Worm (Caenorhabditis elegans) whole organism, L1 larva: ENCODE data around the gene nhr-214.

ENCODE experiments used
- Y116A8C.19 ChIP-seq: sonication (generic microtip); optimal IDR thresholded peaks from 2 replicates; lab custom pipeline; 2016; ENCODE audit warnings: missing compliant biosample characterization, missing genetic modification characterization, borderline replicate concordance
- aha-1 ChIP-seq: fragments of 150-350 bp; optimal IDR thresholded peaks from 2 replicates; lab custom pipeline; 2014; ENCODE audit warnings: missing biosample characterization, missing genetic modification characterization
- ama-1 ChIP-seq: fragments of 150-350 bp; optimal IDR thresholded peaks from 2 replicates; lab custom pipeline; 2014
- ceh-63 ChIP-seq: fragments of 200-800 bp; sonication (Bioruptor generic); optimal IDR thresholded peaks from 2 replicates; lab custom pipeline; 2018; ENCODE audit warnings: mild to moderate bottlenecking, missing genetic modification characterization, missing compliant biosample characterization
- ceh-82 ChIP-seq, 3 experiments: fragments of 150-350 bp in 1 of 3; sonication (generic microtip) in 2 of 3; optimal IDR thresholded peaks; 2 replicates each; lab custom pipeline; 2014 to 2017; ENCODE audit warnings: missing biosample characterization in 3 of 3, missing genetic modification characterization in 3 of 3
- efl-1 ChIP-seq, 4 experiments: fragments of 150-350 bp; optimal IDR thresholded peaks in 3 of 4; peaks in 1 of 4; 1 replicate in 1 of 4; 2 replicates in 3 of 4; lab custom pipeline; 2014; ENCODE audit warnings: missing biosample characterization in 2 of 4, missing genetic modification characterization in 2 of 4, missing genetic modification reagents in 2 of 4
- egl-13 ChIP-seq: sonication (generic microtip); optimal IDR thresholded peaks from 2 replicates; lab custom pipeline; 2016; ENCODE audit warnings: missing genotype, missing genetic modification reagents, missing genetic modification characterization, missing compliant biosample characterization
- elt-2 ChIP-seq: sonication (generic microtip); optimal IDR thresholded peaks from 2 replicates; lab custom pipeline; 2016; ENCODE audit warnings: missing genetic modification characterization, mild to moderate bottlenecking, inconsistent platforms, missing compliant biosample characterization, missing genetic modification reagents
- hlh-4 ChIP-seq: sonication (generic microtip); optimal IDR thresholded peaks from 2 replicates; lab custom pipeline; 2016; ENCODE audit warnings: mild to moderate bottlenecking, missing genetic modification characterization, missing compliant biosample characterization
- hpl-2 ChIP-seq: fragments of 150-350 bp; optimal IDR thresholded peaks from 2 replicates; lab custom pipeline; 2014; ENCODE audit warnings: missing biosample characterization, missing genetic modification reagents, missing genetic modification characterization
- isw-1 ChIP-seq: fragments of 200-800 bp; sonication (Bioruptor generic); IDR thresholded peaks from 2 replicates; pipeline ENCODE4 v1.3.6; 2022; ENCODE audit warnings: missing genetic modification characterization, missing compliant biosample characterization
- lin-13 ChIP-seq: fragments of 150-350 bp; optimal IDR thresholded peaks from 2 replicates; lab custom pipeline; 2014; ENCODE audit warnings: missing biosample characterization, missing genetic modification reagents, missing genetic modification characterization
- lin-14 ChIP-seq: fragments of 200-800 bp; sonication (Bioruptor generic); optimal IDR thresholded peaks from 2 replicates; lab custom pipeline; 2018; ENCODE audit warnings: mild to moderate bottlenecking, missing genetic modification characterization, moderate library complexity, missing compliant biosample characterization
- lin-15B ChIP-seq: fragments of 150-350 bp; sonication (generic microtip); optimal IDR thresholded peaks from 3 replicates; lab custom pipeline; 2014; ENCODE audit warnings: missing biosample characterization, missing genetic modification characterization
- lin-39 ChIP-seq: fragments of 150-350 bp; optimal IDR thresholded peaks from 2 replicates; lab custom pipeline; 2014; ENCODE audit warnings: missing biosample characterization, missing genetic modification reagents, missing genetic modification characterization
- mdl-1 ChIP-seq, 2 experiments: fragments of 150-350 bp; optimal IDR thresholded peaks; 2 replicates each; lab custom pipeline; 2014 to 2017; ENCODE audit warnings: missing biosample characterization in 2 of 2, missing genetic modification characterization in 2 of 2, inconsistent platforms in 1 of 2
- mep-1 ChIP-seq: fragments of 150-350 bp; optimal IDR thresholded peaks from 2 replicates; lab custom pipeline; 2014; ENCODE audit warnings: missing biosample characterization, missing genetic modification characterization
- nhr-12 ChIP-seq: sonication (generic microtip); optimal IDR thresholded peaks from 2 replicates; lab custom pipeline; 2017; ENCODE audit warnings: missing biosample characterization, missing genetic modification characterization
- nhr-19 ChIP-seq: fragments of 200-800 bp; sonication (Bioruptor generic); conservative IDR thresholded peaks from 2 replicates; pipeline ENCODE4 v1.3.6; 2022; ENCODE audit warnings: missing genetic modification characterization, missing compliant biosample characterization
- nhr-237 ChIP-seq: fragments of 150-350 bp; optimal IDR thresholded peaks from 2 replicates; lab custom pipeline; 2014; ENCODE audit warnings: missing biosample characterization, missing genetic modification characterization
- nhr-77 ChIP-seq: fragments of 150-350 bp; optimal IDR thresholded peaks from 2 replicates; lab custom pipeline; 2014; ENCODE audit warnings: missing biosample characterization, missing genetic modification characterization
- pag-3 ChIP-seq: sonication (generic microtip); optimal IDR thresholded peaks from 2 replicates; lab custom pipeline; 2017; ENCODE audit warnings: missing genetic modification characterization, mild to moderate bottlenecking, missing compliant biosample characterization, antibody characterized with exemption, borderline replicate concordance; ENCODE audit not compliant: insufficient read depth
- skn-1 ChIP-seq: fragments of 150-350 bp; optimal IDR thresholded peaks from 2 replicates; lab custom pipeline; 2014; ENCODE audit warnings: missing biosample characterization, missing genetic modification characterization
- snu-23 ChIP-seq: sonication (generic microtip); optimal IDR thresholded peaks from 2 replicates; lab custom pipeline; 2016; ENCODE audit warnings: missing genetic modification characterization, missing compliant biosample characterization
- tbx-2 ChIP-seq: sonication (generic microtip); optimal IDR thresholded peaks from 2 replicates; lab custom pipeline; 2016; ENCODE audit warnings: missing genetic modification characterization, missing compliant biosample characterization
- unc-30 ChIP-seq: sonication (generic microtip); optimal IDR thresholded peaks from 2 replicates; lab custom pipeline; 2017; ENCODE audit warnings: missing biosample characterization, missing genetic modification characterization
- unc-62 ChIP-seq: fragments of 150-350 bp; optimal IDR thresholded peaks from 2 replicates; lab custom pipeline; 2014; ENCODE audit warnings: missing biosample characterization, missing genetic modification reagents, missing genetic modification characterization
- vab-15 ChIP-seq: sonication (generic microtip); optimal IDR thresholded peaks from 2 replicates; lab custom pipeline; 2017; ENCODE audit warnings: missing genotype, mild to moderate bottlenecking, missing genetic modification characterization, missing compliant biosample characterization
- zip-4 ChIP-seq: fragments of 200-800 bp; sonication (Bioruptor generic); optimal IDR thresholded peaks from 2 replicates; lab custom pipeline; 2018; ENCODE audit warnings: mild to moderate bottlenecking, missing genetic modification characterization, moderate library complexity, missing compliant biosample characterization
- ztf-11 ChIP-seq, 2 experiments: sonication (generic microtip); optimal IDR thresholded peaks; 2 replicates each; lab custom pipeline; 2016 to 2017; ENCODE audit warnings: missing genetic modification characterization in 2 of 2, missing biosample characterization in 1 of 2, missing compliant biosample characterization in 1 of 2

nhr-214 gene

DNA sequence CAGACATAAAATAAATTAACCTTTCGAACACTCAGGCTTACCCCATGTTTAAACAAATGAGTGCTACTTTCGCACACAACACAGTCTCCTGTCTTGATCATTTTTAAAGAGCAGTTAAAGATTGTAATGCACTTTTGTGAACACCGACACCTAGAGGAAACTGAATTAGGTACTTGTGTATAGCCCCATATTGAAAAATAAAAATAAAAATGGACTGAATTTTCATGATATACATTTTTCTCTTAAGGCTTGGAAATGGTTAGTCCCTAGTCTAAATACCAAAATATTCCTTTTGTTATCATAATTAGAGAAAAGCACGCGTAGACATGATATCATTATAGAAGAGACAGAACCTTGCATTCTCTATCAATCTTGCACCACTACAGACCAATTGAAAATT is at the start of gene nhr-214:
nhr-214 (minus strand) TSS at position 101 of the 400 bp plus-strand sequence.
- no peak for TF ChIP-seq egl-13 (tag; lab: Kevin White, UChicago)
- no peak for TF ChIP-seq ama-1 (lab: Kevin White, UChicago)
- TF ChIP-seq mep-1 (tag; lab: Kevin White, UChicago): no peak
- no peak for TF ChIP-seq mdl-1 (tag; optimal IDR thresholded peaks at IDR 0.05; lab: Kevin White, UChicago)
- no peak for TF ChIP-seq aha-1
- no peak for TF ChIP-seq skn-1
- no peak for TF ChIP-seq nhr-12 (tag; lab: Kevin White, UChicago)
- no peak for TF ChIP-seq unc-30 (tag; lab: Kevin White, UChicago)
- no peak for TF ChIP-seq nhr-19 (GFP tag; lab: Robert Waterston, UW)
- TF ChIP-seq hlh-4 (tag; lab: Kevin White, UChicago): no peak
- TF ChIP-seq tbx-2: no peak
- TF ChIP-seq ceh-82 (tag; optimal IDR thresholded peaks at IDR 0.05; lab: Kevin White, UChicago): no peak

DNA sequence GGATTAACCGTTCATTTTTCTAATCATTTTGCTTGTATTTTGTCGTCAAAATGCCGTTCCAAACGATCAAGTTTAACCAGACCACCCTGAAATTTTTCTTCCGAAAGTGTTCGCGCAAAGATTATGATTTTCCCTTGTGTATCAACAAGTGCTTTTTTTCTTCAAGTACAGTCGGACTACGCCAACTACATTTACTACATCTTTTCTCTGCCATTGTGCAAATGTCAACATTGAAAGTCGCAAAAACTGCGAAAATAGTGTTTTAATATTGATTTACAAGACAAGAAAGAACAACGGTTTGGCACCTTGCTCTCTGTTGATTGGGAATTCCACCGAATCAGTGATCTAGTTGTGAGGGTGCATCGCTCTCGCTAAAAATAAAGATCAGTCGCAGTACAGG is 48.9 kb upstream of the nhr-214 start:
- TF ChIP-seq tbx-2: peak; percentile 15
- no peak for TF ChIP-seq lin-39 (tag; lab: Kevin White, UChicago)
- TF ChIP-seq lin-13 (GFP tag; lab: Kevin White, UChicago): no peak
- TF ChIP-seq vab-15 (tag; lab: Kevin White, UChicago): no peak
- no peak for TF ChIP-seq snu-23 (GFP tag; lab: Kevin White, UChicago)
- TF ChIP-seq elt-2 (tag; lab: Kevin White, UChicago): no peak
- TF ChIP-seq nhr-237 (tag; lab: Kevin White, UChicago): peak; percentile 50
- peak; percentile 11 for TF ChIP-seq lin-14
- no peak for TF ChIP-seq zip-4
- TF ChIP-seq nhr-77 (tag; lab: Kevin White, UChicago): peak; percentile 92

DNA sequence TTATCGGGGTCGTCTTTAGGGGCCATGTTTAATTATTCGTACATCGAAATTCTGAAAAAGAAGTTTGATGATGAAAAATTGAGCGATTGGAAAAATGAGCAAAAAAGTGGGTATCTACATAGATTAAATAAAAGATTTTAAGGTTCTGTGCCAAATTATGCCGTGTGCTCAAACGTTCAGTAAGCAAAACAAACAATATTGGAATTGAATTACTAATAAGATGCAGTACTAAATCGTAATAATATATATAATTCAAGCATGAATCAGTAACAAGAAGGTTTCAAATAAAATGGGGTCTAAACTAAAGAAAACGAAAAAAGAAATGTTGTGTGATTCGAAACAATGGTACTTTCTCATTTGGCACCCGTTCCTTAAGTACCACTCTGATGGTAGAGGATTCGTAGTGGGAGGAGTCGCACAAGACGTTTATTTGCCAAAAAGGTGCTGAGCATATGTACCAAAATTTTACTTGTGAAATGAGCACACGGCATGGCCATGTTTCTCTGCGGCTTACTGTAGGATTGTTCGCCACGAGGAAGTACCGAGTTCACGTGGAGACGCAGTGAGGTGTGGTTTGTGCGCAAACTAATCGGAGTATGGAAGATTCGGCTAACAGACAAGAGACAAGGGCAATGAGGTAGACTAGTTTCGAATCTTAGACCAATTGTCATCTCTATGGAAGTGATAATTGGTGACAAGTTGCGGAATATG is 47.8 kb upstream of the nhr-214 start, which contains the start of gene pgp-14:
pgp-14 (minus strand) TSS at position 51 of the 711 bp plus-strand sequence.
- no peak for TF ChIP-seq Y116A8C.19 (tag; lab: Kevin White, UChicago)
- no peak for TF ChIP-seq mdl-1 (tag; optimal IDR thresholded peaks at IDR 0.05; lab: Kevin White, UChicago)
- no peak for TF ChIP-seq hpl-2
- peak; percentile 20 for TF ChIP-seq lin-14
- no peak for TF ChIP-seq pag-3
- no peak for TF ChIP-seq zip-4
- no peak for TF ChIP-seq isw-1 (GFP tag; lab: Robert Waterston, UW)
- TF ChIP-seq nhr-77 (tag; lab: Kevin White, UChicago): peak; percentile 51
- no peak for TF ChIP-seq lin-15B

DNA sequence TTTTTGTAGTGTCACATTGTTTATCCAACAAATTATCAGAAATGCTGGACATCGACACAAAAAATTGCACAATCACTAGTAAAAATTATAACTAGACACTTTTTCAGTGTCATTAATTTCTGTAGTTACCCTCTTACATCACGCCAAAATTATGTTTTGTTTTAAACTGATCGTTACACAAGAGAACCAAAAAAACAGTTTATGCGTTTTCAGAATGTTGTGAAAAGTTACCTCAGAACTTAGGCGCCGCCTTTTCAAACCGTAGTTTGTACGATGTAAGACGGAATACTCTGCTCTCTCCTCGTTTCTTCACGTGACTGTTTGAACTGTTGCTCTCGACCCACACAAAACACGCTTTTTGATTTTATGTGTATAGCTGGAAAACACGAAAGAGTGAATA is 36.6 kb upstream of the nhr-214 start, which contains the start of gene pgp-13:
pgp-13 (plus strand) TSS at position 301 of the 400 bp plus-strand sequence.
- TF ChIP-seq ztf-11 (tag; optimal IDR thresholded peaks at IDR 0.05; lab: Kevin White, UChicago) (no peak), tbx-2 (no peak), ceh-63 (GFP tag; lab: Kevin White, UChicago) (no peak), lin-39 (tag; lab: Kevin White, UChicago) (no peak), zip-4 (no peak)

DNA sequence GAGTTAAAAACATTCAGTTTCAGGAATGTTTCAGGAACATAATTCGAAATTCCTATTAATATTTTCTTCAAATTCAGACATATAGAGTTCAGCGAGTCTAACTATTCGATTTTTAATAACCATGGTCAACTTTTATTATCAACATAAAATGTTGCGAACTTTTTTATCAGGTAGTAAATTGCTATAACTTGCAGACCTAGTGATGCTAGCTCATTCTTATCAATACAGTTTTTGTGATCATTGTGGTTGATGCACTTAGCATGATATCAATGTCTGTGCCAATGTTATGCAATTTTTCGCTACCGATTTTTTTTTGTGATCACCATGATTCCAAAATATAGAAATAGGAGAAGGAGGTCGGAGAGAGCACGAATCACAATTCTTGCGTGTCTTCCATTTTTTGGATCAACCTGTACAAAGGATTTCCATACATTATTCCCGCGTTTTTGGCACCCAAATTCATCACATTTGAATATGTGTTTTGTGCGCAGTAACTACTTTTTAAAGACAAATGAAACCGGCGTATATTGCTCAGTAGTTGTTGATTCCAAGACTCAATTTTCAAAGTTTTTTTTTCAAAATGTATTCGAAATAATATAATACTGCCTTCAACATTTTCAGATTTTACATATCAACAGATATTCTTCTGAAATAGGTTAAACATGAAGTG is 29.5 kb upstream of the nhr-214 start, which contains the start of gene pgp-12:
pgp-12 (plus strand) TSS at position 620 of the 670 bp plus-strand sequence.
- TF ChIP-seq efl-1 (optimal IDR thresholded peaks at IDR 0.05; lab: Kevin White, UChicago) (no peak), efl-1 (GFP tag; optimal IDR thresholded peaks at IDR 0.05 in 1 of 2; lab: Kevin White, UChicago) (peak in 1 of 2 experiments; percentile 77), unc-62 (GFP tag; lab: Kevin White, UChicago) (no peak)
